Fruit fly (Drosophila melanogaster): Measurements from ENCODE around the gene DIP-epsilon.

DIP-epsilon gene

dm6 chr2L:6354231-6354630 lies 56.9 kb downstream of the DIP-epsilon start, which contains the start of gene ppk7:
Gene ppk7 (minus strand): TSS chr2L:6354331.
- no peak for TF ChIP-seq CG17801 (GFP tag; optimal IDR thresholded peaks at IDR 0.05; ENCODE audit: partially characterized antibody)

dm6 chr2L:6351809-6352182 lies 59.3 kb downstream of the DIP-epsilon start:
- TF ChIP-seq CG17801 (GFP tag; optimal IDR thresholded peaks at IDR 0.05; ENCODE audit: partially characterized antibody), result peak; percentile 67

dm6 chr2L:6350984-6351808 lies 59.9 kb downstream of the DIP-epsilon start, which contains the start of gene CG9498:
Gene CG9498 (minus strand): TSS chr2L:6351034.
- peak; percentile 9 for TF ChIP-seq CG17801 (GFP tag; optimal IDR thresholded peaks at IDR 0.05; ENCODE audit: partially characterized antibody)

- TF ChIP-seq CG17801 (GFP tag; optimal IDR thresholded peaks at IDR 0.05; ENCODE audit: partially characterized antibody), result no peak
Measured at dm6 chr2L:6348327-6348726, 62.8 kb downstream of the DIP-epsilon start, which contains the start of gene CG9497. Gene CG9497 (minus strand): TSS chr2L:6348427.

dm6 chr2L:6343084-6343873 lies 67.8 kb downstream of the DIP-epsilon start:
- no peak for TF ChIP-seq CG17801 (GFP tag; optimal IDR thresholded peaks at IDR 0.05; ENCODE audit: partially characterized antibody)

dm6 chr2L:6341246-6341645 lies 69.9 kb downstream of the DIP-epsilon start:
- no peak for TF ChIP-seq CG17801 (GFP tag; optimal IDR thresholded peaks at IDR 0.05; ENCODE audit: partially characterized antibody)

- TF ChIP-seq CG17801 (GFP tag; optimal IDR thresholded peaks at IDR 0.05; ENCODE audit: partially characterized antibody), result no peak
Measured at dm6 chr2L:6340222-6340725, 70.9 kb downstream of the DIP-epsilon start.

- TF ChIP-seq CG17801 (GFP tag; optimal IDR thresholded peaks at IDR 0.05; ENCODE audit: partially characterized antibody), result peak; percentile 28
Measured at dm6 chr2L:6339010-6339897, 71.9 kb downstream of the DIP-epsilon start.

dm6 chr2L:6338367-6338975 lies 72.7 kb downstream of the DIP-epsilon start, which contains the start of the genes Pez and Cpr:
Gene Pez (minus strand): TSS chr2L:6338671.
Gene Cpr (plus strand): TSS chr2L:6338836.
- peak; percentile 42 for TF ChIP-seq CG17801 (GFP tag; optimal IDR thresholded peaks at IDR 0.05; ENCODE audit: partially characterized antibody)

dm6 chr2L:6337843-6338366 lies 73.2 kb downstream of the DIP-epsilon start:
- TF ChIP-seq CG17801 (GFP tag; optimal IDR thresholded peaks at IDR 0.05; ENCODE audit: partially characterized antibody), result no peak
